Worm (Caenorhabditis elegans): ENCODE results near the gene atg-9.

- no peak for TF ChIP-seq dao-5 (tag; optimal IDR thresholded peaks at IDR 0.05)
- TF ChIP-seq him-1 (tag; optimal IDR thresholded peaks at IDR 0.05) = no peak
- TF ChIP-seq W03F9.2 (tag; optimal IDR thresholded peaks at IDR 0.05) = no peak
Measured at ce11 chrV:396309-396708, 47.1 kb downstream of the atg-9 start, which contains the start of gene nhr-253.
